Fruit fly (Drosophila melanogaster): ENCODE data around the gene ATPsynbetaL.

dm6 chr3L:16113003-16113606 lies 15.5 kb downstream of the ATPsynbetaL start, which contains the start of gene Taf4:
- TF ChIP-seq CG8159 (tag; optimal IDR thresholded peaks at IDR 0.05) (no peak), CG13204 (GFP tag; optimal IDR thresholded peaks at IDR 0.05) (no peak), CG10348 (GFP tag; IDR thresholded peaks at IDR 0.05) (no peak), gl (tag; optimal IDR thresholded peaks at IDR 0.05) (no peak)
